Fruit fly (Drosophila melanogaster) whole organism, embryonic: Measurements from ENCODE around the gene Sam-S.
A peak's percentile ranks its signal among the peaks of the same experiment; 100 is the strongest.

ENCODE experiments used
- Asciz ChIP-seq: fragments of 200-800 bp; sonication (Bioruptor generic); optimal IDR thresholded peaks from 2 replicates; lab custom pipeline; 2017; ENCODE audit warnings: missing biosample characterization, mild to moderate bottlenecking, missing genetic modification characterization, missing genetic modification reagents
- Atf6 ChIP-seq: fragments of 200-800 bp; sonication (Bioruptor generic); IDR thresholded peaks from 2 replicates; pipeline ENCODE4 v1.3.6; 2022; ENCODE audit warnings: missing biosample characterization, missing genetic modification characterization
- Bgb ChIP-seq: fragments of 200-800 bp; sonication (Bioruptor generic); IDR thresholded peaks from 2 replicates; pipeline ENCODE4 v1.3.6; 2022; ENCODE audit warnings: missing biosample characterization, missing genetic modification characterization; ENCODE audit not compliant: partially characterized antibody
- Bteb2 ChIP-seq: fragments of 200-800 bp; sonication (Bioruptor generic); optimal IDR thresholded peaks from 2 replicates; lab custom pipeline; 2016; ENCODE audit warnings: missing biosample characterization, missing genetic modification characterization
- CG10543 ChIP-seq: fragments of 200-800 bp; sonication (Bioruptor generic); optimal IDR thresholded peaks from 3 replicates; lab custom pipeline; 2017; ENCODE audit warnings: missing biosample characterization, mild to moderate bottlenecking, missing genetic modification characterization, moderate library complexity
- CG11247 ChIP-seq: fragments of 200-800 bp; sonication (Bioruptor generic); IDR thresholded peaks from 2 replicates; pipeline ENCODE4 v1.3.6; 2022; ENCODE audit warnings: missing biosample characterization, missing genetic modification characterization
- CG12219 ChIP-seq: fragments of 200-800 bp; sonication (Bioruptor generic); optimal IDR thresholded peaks from 3 replicates; lab custom pipeline; 2018; ENCODE audit warnings: missing biosample characterization, mild to moderate bottlenecking, missing genetic modification characterization
- CG12299 ChIP-seq: fragments of 200-800 bp; sonication (Bioruptor generic); optimal IDR thresholded peaks from 2 replicates; lab custom pipeline; 2018; ENCODE audit warnings: missing biosample characterization, mild to moderate bottlenecking, missing genetic modification characterization
- CG1233 ChIP-seq: fragments of 200-800 bp; sonication (Bioruptor generic); optimal IDR thresholded peaks from 4 replicates; lab custom pipeline; 2018; ENCODE audit warnings: missing biosample characterization, mild to moderate bottlenecking, missing genetic modification characterization
- CG15269 ChIP-seq: fragments of 200-800 bp; sonication (Bioruptor generic); optimal IDR thresholded peaks from 2 replicates; lab custom pipeline; 2018; ENCODE audit warnings: missing biosample characterization, mild to moderate bottlenecking, missing genetic modification characterization, moderate library complexity
- CG1603 ChIP-seq: fragments of 200-800 bp; sonication (Bioruptor generic); optimal IDR thresholded peaks from 2 replicates; lab custom pipeline; 2019; ENCODE audit warnings: missing biosample characterization, mild to moderate bottlenecking, missing genetic modification characterization, moderate library complexity
- CG30020 ChIP-seq: fragments of 200-800 bp; optimal IDR thresholded peaks from 2 replicates; lab custom pipeline; 2019; ENCODE audit warnings: missing biosample characterization, mild to moderate bottlenecking, missing genetic modification characterization, moderate library complexity
- CG4617 ChIP-seq: fragments of 200-800 bp; sonication (Bioruptor generic); optimal IDR thresholded peaks from 3 replicates; lab custom pipeline; 2016; ENCODE audit warnings: missing biosample characterization, missing genetic modification characterization, borderline replicate concordance
- CG4707 ChIP-seq: fragments of 200-800 bp; sonication (Bioruptor generic); optimal IDR thresholded peaks from 2 replicates; lab custom pipeline; 2018; ENCODE audit warnings: missing biosample characterization, mild to moderate bottlenecking, missing genetic modification characterization, moderate library complexity
- CG4730 ChIP-seq: fragments of 200-800 bp; sonication (Bioruptor generic); IDR thresholded peaks from 2 replicates; pipeline ENCODE4 v1.3.6; 2022; ENCODE audit warnings: missing biosample characterization, missing genetic modification characterization
- CG5245 ChIP-seq: fragments of 200-800 bp; sonication (Bioruptor generic); optimal IDR thresholded peaks from 3 replicates; lab custom pipeline; 2016; ENCODE audit warnings: missing biosample characterization, missing genetic modification characterization
- CG8359 ChIP-seq: fragments of 200-800 bp; sonication (Bioruptor generic); optimal IDR thresholded peaks from 2 replicates; lab custom pipeline; 2017; ENCODE audit warnings: missing biosample characterization, mild to moderate bottlenecking, missing genetic modification characterization, borderline replicate concordance
- CG8765 ChIP-seq: fragments of 200-800 bp; sonication (Bioruptor generic); IDR thresholded peaks from 2 replicates; pipeline ENCODE4 v1.3.6; 2022; ENCODE audit warnings: missing biosample characterization, missing genetic modification characterization
- CG8944 ChIP-seq: fragments of 200-800 bp; sonication (Bioruptor generic); optimal IDR thresholded peaks from 3 replicates; lab custom pipeline; 2016; ENCODE audit warnings: missing biosample characterization, missing genetic modification characterization
- Dip2 ChIP-seq: fragments of 200-800 bp; sonication (Bioruptor generic); IDR thresholded peaks from 2 replicates; pipeline ENCODE4 v1.3.6; 2022; ENCODE audit warnings: missing biosample characterization, missing genetic modification characterization
- Dip3 ChIP-seq: fragments of 200-800 bp; sonication (Bioruptor generic); optimal IDR thresholded peaks from 3 replicates; lab custom pipeline; 2016; ENCODE audit warnings: missing biosample characterization, missing genetic modification characterization
- ERR ChIP-seq: fragments of 200-800 bp; sonication (Bioruptor generic); optimal IDR thresholded peaks from 2 replicates; lab custom pipeline; 2016; ENCODE audit warnings: missing biosample characterization, missing genetic modification characterization
- GATAe ChIP-seq: fragments of 200-800 bp; sonication (Bioruptor generic); conservative IDR thresholded peaks from 2 replicates; pipeline ENCODE4 v1.3.6; 2022; ENCODE audit warnings: missing biosample characterization, missing genetic modification characterization
- HHEX ChIP-seq: fragments of 200-800 bp; sonication (Bioruptor generic); optimal IDR thresholded peaks from 3 replicates; lab custom pipeline; 2017; ENCODE audit warnings: missing biosample characterization, mild to moderate bottlenecking, missing genetic modification characterization, missing genetic modification reagents
- HmgD ChIP-seq: fragments of 200-800 bp; sonication (Bioruptor generic); optimal IDR thresholded peaks from 3 replicates; lab custom pipeline; 2016; ENCODE audit warnings: missing biosample characterization, missing genetic modification characterization
- Hmr ChIP-seq: fragments of 200-800 bp; sonication (Bioruptor generic); optimal IDR thresholded peaks from 3 replicates; lab custom pipeline; 2017; ENCODE audit warnings: mild to moderate bottlenecking, missing biosample characterization, missing genetic modification reagents, missing genetic modification characterization
- Myb ChIP-seq: fragments of 200-800 bp; sonication (Bioruptor generic); optimal IDR thresholded peaks from 2 replicates; lab custom pipeline; 2016; ENCODE audit warnings: missing biosample characterization, missing genetic modification characterization
- NC2β ChIP-seq: fragments of 200-800 bp; sonication (Bioruptor generic); optimal IDR thresholded peaks from 2 replicates; lab custom pipeline; 2016; ENCODE audit warnings: missing biosample characterization, missing genetic modification characterization
- NfI ChIP-seq: fragments of 200-800 bp; sonication (Bioruptor generic); optimal IDR thresholded peaks from 3 replicates; lab custom pipeline; 2018; ENCODE audit warnings: missing biosample characterization, mild to moderate bottlenecking, missing genetic modification characterization, moderate library complexity
- Side ChIP-seq: fragments of 200-800 bp; sonication (Bioruptor generic); optimal IDR thresholded peaks from 2 replicates; lab custom pipeline; 2016; ENCODE audit warnings: missing biosample characterization, missing genetic modification characterization
- Tbp ChIP-seq: fragments of >200 bp; optimal IDR thresholded peaks from 2 replicates; lab custom pipeline; 2018; ENCODE audit warnings: missing biosample characterization, missing genetic modification characterization
- dati ChIP-seq: fragments of 200-800 bp; sonication (Bioruptor generic); IDR thresholded peaks from 2 replicates; pipeline ENCODE4 v1.3.6; 2022; ENCODE audit warnings: missing biosample characterization, missing genetic modification characterization
- dm ChIP-seq: fragments of 200-800 bp; sonication (Bioruptor generic); optimal IDR thresholded peaks from 3 replicates; lab custom pipeline; 2016; ENCODE audit warnings: missing biosample characterization, missing genetic modification characterization
- dmrt11E ChIP-seq: fragments of 200-800 bp; sonication (Bioruptor generic); optimal IDR thresholded peaks from 3 replicates; lab custom pipeline; 2018; ENCODE audit warnings: missing biosample characterization, mild to moderate bottlenecking, missing genetic modification characterization, moderate library complexity
- dysf ChIP-seq: fragments of 200-800 bp; sonication (Bioruptor generic); IDR thresholded peaks from 3 replicates; pipeline ENCODE4 v1.3.6; 2022; ENCODE audit warnings: missing biosample characterization, missing genetic modification characterization
- grau ChIP-seq: fragments of 200-800 bp; optimal IDR thresholded peaks from 3 replicates; lab custom pipeline; 2019; ENCODE audit warnings: missing biosample characterization, mild to moderate bottlenecking, missing genetic modification characterization, moderate library complexity
- kay ChIP-seq: fragments of 200-800 bp; sonication (Bioruptor generic); optimal IDR thresholded peaks from 2 replicates; lab custom pipeline; 2016; ENCODE audit warnings: missing biosample characterization, missing genetic modification characterization
- luna ChIP-seq: fragments of 200-800 bp; sonication (Bioruptor generic); optimal IDR thresholded peaks from 2 replicates; lab custom pipeline; 2016; ENCODE audit warnings: missing biosample characterization, missing genetic modification characterization
- mirr ChIP-seq: fragments of 200-800 bp; sonication (Bioruptor generic); optimal IDR thresholded peaks from 3 replicates; lab custom pipeline; 2018; ENCODE audit warnings: missing biosample characterization, mild to moderate bottlenecking, missing genetic modification characterization
- nerfin-1 ChIP-seq: fragments of 200-800 bp; sonication (Bioruptor generic); optimal IDR thresholded peaks from 3 replicates; lab custom pipeline; 2019; ENCODE audit warnings: missing biosample characterization, mild to moderate bottlenecking, missing genetic modification characterization, moderate library complexity
- odd ChIP-seq: fragments of 200-800 bp; sonication (Bioruptor generic); optimal IDR thresholded peaks from 2 replicates; lab custom pipeline; 2017; ENCODE audit warnings: missing biosample characterization, mild to moderate bottlenecking, missing genetic modification characterization
- pan ChIP-seq, 4 experiments: fragments of >200 bp in 3 of 4; fragments of 200-800 bp in 1 of 4; sonication (Bioruptor generic) in 1 of 4; optimal IDR thresholded peaks in 3 of 4; IDR thresholded peaks in 1 of 4; 2 replicates each; pipeline versions ENCODE4 v1.3.6 to Lab custom; 2017 to 2022; ENCODE audit warnings: missing biosample characterization in 2 of 4, missing genetic modification characterization in 2 of 4, mixed read lengths in 1 of 4
- pzg ChIP-seq: fragments of 200-800 bp; sonication (Bioruptor generic); optimal IDR thresholded peaks from 3 replicates; lab custom pipeline; 2018; ENCODE audit warnings: missing biosample characterization, mild to moderate bottlenecking, missing genetic modification characterization, moderate library complexity
- run ChIP-seq: fragments of 200-800 bp; sonication (Bioruptor generic); optimal IDR thresholded peaks from 3 replicates; lab custom pipeline; 2018; ENCODE audit warnings: missing biosample characterization, mild to moderate bottlenecking, missing genetic modification characterization
- sd ChIP-seq: fragments of 200-800 bp; sonication (Bioruptor generic); optimal IDR thresholded peaks from 3 replicates; lab custom pipeline; 2018; ENCODE audit warnings: missing biosample characterization, mild to moderate bottlenecking, missing genetic modification characterization, moderate library complexity
- sim ChIP-seq: fragments of 200-800 bp; sonication (Bioruptor generic); IDR thresholded peaks from 2 replicates; pipeline ENCODE4 v1.3.6; 2022; ENCODE audit warnings: missing biosample characterization, missing genetic modification characterization
- slbo ChIP-seq: fragments of 200-800 bp; sonication (Bioruptor generic); IDR thresholded peaks from 2 replicates; pipeline ENCODE4 v1.3.6; 2022; ENCODE audit warnings: missing biosample characterization, missing genetic modification characterization
- sug ChIP-seq: fragments of 200-800 bp; optimal IDR thresholded peaks from 2 replicates; lab custom pipeline; 2019; ENCODE audit warnings: missing biosample characterization, mild to moderate bottlenecking, missing genetic modification characterization, moderate library complexity
- wek ChIP-seq: fragments of 200-800 bp; sonication (Bioruptor generic); optimal IDR thresholded peaks from 3 replicates; lab custom pipeline; 2018; ENCODE audit warnings: missing biosample characterization, mild to moderate bottlenecking, missing genetic modification characterization, moderate library complexity

The Sam-S gene

DNA sequence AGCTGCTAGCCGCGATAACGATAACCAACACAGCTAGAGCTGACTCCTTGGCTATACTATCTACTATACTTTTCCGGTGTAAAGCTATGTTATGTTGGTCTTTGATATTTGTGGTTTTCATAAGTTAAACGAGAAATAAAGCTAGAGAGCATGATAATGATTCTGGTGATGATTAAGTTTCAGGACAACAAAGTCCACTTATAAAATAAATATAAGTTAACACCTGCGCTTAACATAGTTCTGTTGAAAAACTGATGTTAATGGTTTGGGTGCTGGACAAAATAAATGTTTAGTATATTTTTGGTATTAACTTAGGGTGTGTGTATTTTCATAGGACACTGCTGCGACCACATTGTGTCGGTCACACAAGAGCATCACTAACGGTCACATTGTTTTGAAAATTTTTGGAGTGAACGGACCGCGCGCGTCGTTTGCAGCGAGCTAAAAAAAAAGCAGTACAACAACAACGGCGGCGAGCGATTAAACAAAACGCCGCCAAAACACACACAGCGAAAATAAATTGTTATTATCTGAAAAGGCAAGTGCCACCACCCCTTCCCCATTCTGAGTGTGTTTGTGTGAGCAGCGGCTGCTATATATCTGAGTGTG is 52.0 kb downstream of the Sam-S start, which contains the start of the genes CG33635 and spen (continued):
- peak; percentile 66 for TF ChIP-seq run (tag; lab: Kevin White, UChicago)
- peak; percentile 28 for TF ChIP-seq Myb
- TF ChIP-seq Side (GFP tag; lab: Kevin White, UChicago), result peak; percentile 30
- TF ChIP-seq grau (tag; lab: Kevin White, UChicago), result peak; percentile 38
- TF ChIP-seq pzg (GFP tag; lab: Kevin White, UChicago), result peak; percentile 97
- peak; percentile 16 for TF ChIP-seq dmrt11E
- TF ChIP-seq Bteb2 (GFP tag; lab: Kevin White, UChicago), result peak; percentile 36
- TF ChIP-seq Dip2 (GFP tag; lab: Robert Waterston, UW), result no peak
- TF ChIP-seq dati (GFP tag; lab: Robert Waterston, UW), result no peak
- TF ChIP-seq CG8359, result no peak
- peak; percentile 40 for TF ChIP-seq Asciz (GFP tag; lab: Kevin White, UChicago)
- TF ChIP-seq NfI, result peak; percentile 11
- peak; percentile 33 for TF ChIP-seq wek (GFP tag; lab: Kevin White, UChicago)
- no peak for TF ChIP-seq Atf6
- peak; percentile 52 for TF ChIP-seq sd (tag; lab: Kevin White, UChicago)
- TF ChIP-seq Hmr (GFP tag; lab: Kevin White, UChicago), result peak; percentile 75
- no peak for TF ChIP-seq kay
- peak; percentile 25 for TF ChIP-seq CG4707 (GFP tag; lab: Kevin White, UChicago)
- TF ChIP-seq GATAe, result no peak
- no peak for TF ChIP-seq luna
- peak; percentile 25 for TF ChIP-seq dm (GFP tag; lab: Kevin White, UChicago)
- TF ChIP-seq CG4617 (GFP tag; lab: Kevin White, UChicago), result peak; percentile 13
- TF ChIP-seq CG5245, result no peak
- TF ChIP-seq ERR (GFP tag; lab: Kevin White, UChicago), result peak; percentile 51
- peak; percentile 35 for TF ChIP-seq CG12219 (GFP tag; lab: Kevin White, UChicago)
- TF ChIP-seq CG1603, result peak; percentile 63
- peak; percentile 30 for TF ChIP-seq CG15269
- TF ChIP-seq CG8944 (GFP tag; lab: Kevin White, UChicago), result no peak
- peak; percentile 51 for TF ChIP-seq sug (tag; lab: Kevin White, UChicago)
- TF ChIP-seq HmgD (GFP tag; lab: Kevin White, UChicago), result peak; percentile 47
- peak; percentile 55 for TF ChIP-seq CG12299 (tag; lab: Kevin White, UChicago)
- no peak for TF ChIP-seq slbo (GFP tag; lab: Robert Waterston, UW)
- peak; percentile 78 for TF ChIP-seq CG10543 (GFP tag; lab: Kevin White, UChicago)
- TF ChIP-seq Tbp, result no peak
- TF ChIP-seq CG1233 (GFP tag; lab: Kevin White, UChicago), result peak; percentile 43
- no peak for TF ChIP-seq odd (GFP tag; lab: Kevin White, UChicago)
- no peak for TF ChIP-seq CG8765 (GFP tag; lab: Robert Waterston, UW)
- TF ChIP-seq pan (optimal IDR thresholded peaks at IDR 0.05; lab: Kevin White, UChicago), result no peak
- TF ChIP-seq pan (GFP tag; optimal IDR thresholded peaks at IDR 0.05 in 1 of 2, IDR thresholded peaks at IDR 0.05 in 1 of 2), result no peak
- TF ChIP-seq sim (GFP tag; lab: Robert Waterston, UW), result no peak
- TF ChIP-seq Bgb (GFP tag; lab: Robert Waterston, UW), result no peak
- TF ChIP-seq mirr, result peak; percentile 80
- peak; percentile 52 for TF ChIP-seq HHEX (GFP tag; lab: Kevin White, UChicago)
- TF ChIP-seq CG4730 (GFP tag; lab: Robert Waterston, UW), result no peak
- peak; percentile 80 for TF ChIP-seq CG30020
- TF ChIP-seq dysf (GFP tag; lab: Robert Waterston, UW), result no peak
- no peak for TF ChIP-seq CG11247
- TF ChIP-seq nerfin-1, result peak; percentile 47
- TF ChIP-seq NC2β (GFP tag; lab: Kevin White, UChicago), result peak; percentile 37
- peak; percentile 10 for TF ChIP-seq Dip3 (GFP tag; lab: Kevin White, UChicago)
